Worm (Caenorhabditis elegans): ENCODE results near the gene dct-5.

DNA sequence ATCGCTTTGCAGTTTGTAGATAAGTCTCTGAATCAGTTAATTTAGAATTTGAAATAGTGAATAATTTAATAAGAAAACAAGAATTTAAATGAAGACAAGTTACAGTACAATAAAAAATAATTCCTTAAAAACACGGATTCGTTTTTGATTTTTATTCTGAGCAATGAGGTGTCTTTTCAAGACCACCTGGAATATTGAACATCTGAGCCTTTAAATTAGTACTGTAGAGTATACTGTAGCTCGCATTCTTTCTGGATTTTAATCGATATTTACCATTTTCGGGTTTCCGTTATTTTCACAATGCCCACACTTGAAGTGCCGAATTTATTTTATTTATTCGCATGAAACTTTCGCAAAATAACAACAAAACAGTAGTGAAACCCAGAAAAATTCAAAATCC, 12.9 kb downstream of the dct-5 start, which contains the start of gene F07F6.7:
- TF ChIP-seq ceh-45 (GFP tag; IDR thresholded peaks at IDR 0.05) (no peak), ets-4 (tag; optimal IDR thresholded peaks at IDR 0.05) (no peak), ama-1 (optimal IDR thresholded peaks at IDR 0.05) (no peak), ztf-16 (tag; optimal IDR thresholded peaks at IDR 0.05) (no peak), elt-2 (tag; optimal IDR thresholded peaks at IDR 0.05) (no peak), lin-11 (tag; optimal IDR thresholded peaks at IDR 0.05) (no peak), sdc-2 (tag; optimal IDR thresholded peaks at IDR 0.05) (no peak)

All from whole organism, late embryonic.